Worm (Caenorhabditis elegans) whole organism, L2 larva: ENCODE results near the gene pmp-2.

Source experiments
- C34F6.9 ChIP-seq: fragments of 150-350 bp; optimal IDR thresholded peaks from 2 replicates; lab custom pipeline; 2014; ENCODE audit warnings: missing biosample characterization, missing genetic modification characterization
- F13H6.1 ChIP-seq: sonication (generic microtip); optimal IDR thresholded peaks from 2 replicates; lab custom pipeline; 2016; ENCODE audit warnings: missing genetic modification characterization, missing compliant biosample characterization
- R02D3.7 ChIP-seq: fragments of 150-350 bp; optimal IDR thresholded peaks from 2 replicates; lab custom pipeline; 2014; ENCODE audit warnings: missing biosample characterization, missing genetic modification characterization
- Y55F3AM.14 ChIP-seq: fragments of 200-800 bp; sonication (Bioruptor generic); optimal IDR thresholded peaks from 2 replicates; lab custom pipeline; 2018; ENCODE audit warnings: mild to moderate bottlenecking, missing genetic modification characterization, missing compliant biosample characterization
- ZK546.5 ChIP-seq: sonication (generic microtip); optimal IDR thresholded peaks from 2 replicates; lab custom pipeline; 2017; ENCODE audit warnings: missing biosample characterization, missing genetic modification characterization
- alr-1 ChIP-seq: fragments of 150-350 bp; optimal IDR thresholded peaks from 2 replicates; lab custom pipeline; 2014; ENCODE audit warnings: missing biosample characterization, missing genetic modification characterization
- aly-2 ChIP-seq: fragments of 150-350 bp; optimal IDR thresholded peaks from 2 replicates; lab custom pipeline; 2014; ENCODE audit warnings: missing biosample characterization, missing genetic modification characterization
- ama-1 ChIP-seq: fragments of 150-350 bp; optimal IDR thresholded peaks from 2 replicates; lab custom pipeline; 2018; ENCODE audit warnings: inconsistent platforms
- blmp-1 ChIP-seq: sonication (generic microtip); optimal IDR thresholded peaks from 2 replicates; lab custom pipeline; 2017; ENCODE audit warnings: missing genetic modification characterization, mild to moderate bottlenecking, missing compliant biosample characterization, antibody characterized with exemption, moderate library complexity; ENCODE audit not compliant: insufficient read depth
- ceh-16 ChIP-seq: fragments of 150-350 bp; optimal IDR thresholded peaks from 2 replicates; lab custom pipeline; 2014; ENCODE audit warnings: missing biosample characterization, missing genetic modification characterization
- ceh-82 ChIP-seq: fragments of 150-350 bp; optimal IDR thresholded peaks from 2 replicates; lab custom pipeline; 2014; ENCODE audit warnings: missing biosample characterization, missing genetic modification characterization
- crh-2 ChIP-seq: sonication (generic microtip); optimal IDR thresholded peaks from 2 replicates; lab custom pipeline; 2017; ENCODE audit warnings: missing biosample characterization, missing genetic modification characterization
- dmd-4 ChIP-seq: sonication (generic microtip); optimal IDR thresholded peaks from 2 replicates; lab custom pipeline; 2017; ENCODE audit warnings: missing biosample characterization, missing genetic modification characterization
- egl-27 ChIP-seq: sonication (generic microtip); optimal IDR thresholded peaks from 3 replicates; lab custom pipeline; 2017; ENCODE audit warnings: missing biosample characterization, missing genetic modification reagents, missing genetic modification characterization
- elt-1 ChIP-seq: fragments of 150-350 bp; optimal IDR thresholded peaks from 2 replicates; lab custom pipeline; 2014; ENCODE audit warnings: missing biosample characterization, missing genetic modification characterization
- elt-3 ChIP-seq: sonication (generic microtip); optimal IDR thresholded peaks from 2 replicates; lab custom pipeline; 2017; ENCODE audit warnings: missing biosample characterization, missing genetic modification characterization
- fos-1 ChIP-seq: fragments of 150-350 bp; optimal IDR thresholded peaks from 2 replicates; lab custom pipeline; 2014; ENCODE audit warnings: missing biosample characterization, missing genetic modification characterization
- gmeb-1 ChIP-seq: fragments of 150-350 bp; optimal IDR thresholded peaks from 2 replicates; lab custom pipeline; 2014; ENCODE audit warnings: missing biosample characterization, missing genetic modification characterization
- lin-11 ChIP-seq: fragments of 150-350 bp; sonication (generic microtip); optimal IDR thresholded peaks from 2 replicates; lab custom pipeline; 2014; ENCODE audit warnings: missing biosample characterization, missing genetic modification characterization, inconsistent platforms, mixed read lengths
- lin-13 ChIP-seq: fragments of 150-350 bp; optimal IDR thresholded peaks from 2 replicates; lab custom pipeline; 2014; ENCODE audit warnings: missing biosample characterization, missing genetic modification reagents, missing genetic modification characterization
- lin-39 ChIP-seq: fragments of 150-350 bp; optimal IDR thresholded peaks from 2 replicates; lab custom pipeline; 2014; ENCODE audit warnings: missing biosample characterization, missing genetic modification reagents, missing genetic modification characterization
- lsy-2 ChIP-seq, 2 experiments: fragments of 150-350 bp in 1 of 2; sonication (generic microtip) in 1 of 2; optimal IDR thresholded peaks; 2 replicates each; lab custom pipeline; 2014 to 2017; ENCODE audit warnings: missing biosample characterization in 2 of 2, missing genetic modification characterization in 2 of 2
- mab-5 ChIP-seq: fragments of 150-350 bp; optimal IDR thresholded peaks from 2 replicates; lab custom pipeline; 2014; ENCODE audit warnings: missing biosample characterization, missing genetic modification characterization
- mbf-1 ChIP-seq: sonication (generic microtip); optimal IDR thresholded peaks from 2 replicates; lab custom pipeline; 2017; ENCODE audit warnings: missing biosample characterization, missing genetic modification characterization
- mdl-1 ChIP-seq, 2 experiments: fragments of 150-350 bp in 1 of 2; sonication (generic microtip) in 1 of 2; optimal IDR thresholded peaks; 2 replicates each; lab custom pipeline; 2017; ENCODE audit warnings: missing biosample characterization in 2 of 2, missing genetic modification characterization in 2 of 2
- nhr-10 ChIP-seq: sonication (generic microtip); optimal IDR thresholded peaks from 2 replicates; lab custom pipeline; 2017; ENCODE audit warnings: missing biosample characterization, missing genetic modification characterization
- nhr-11 ChIP-seq: fragments of 150-350 bp; optimal IDR thresholded peaks from 2 replicates; lab custom pipeline; 2014; ENCODE audit warnings: missing biosample characterization, missing genetic modification characterization
- nhr-12 ChIP-seq: fragments of 150-350 bp; optimal IDR thresholded peaks from 2 replicates; lab custom pipeline; 2014; ENCODE audit warnings: missing biosample characterization, missing genetic modification characterization
- nhr-129 ChIP-seq: fragments of 150-350 bp; optimal IDR thresholded peaks from 2 replicates; lab custom pipeline; 2014; ENCODE audit warnings: missing biosample characterization, missing genetic modification characterization
- nhr-21 ChIP-seq: fragments of 150-350 bp; optimal IDR thresholded peaks from 2 replicates; lab custom pipeline; 2014; ENCODE audit warnings: missing biosample characterization, missing genetic modification characterization
- nhr-23 ChIP-seq: fragments of 150-350 bp; optimal IDR thresholded peaks from 2 replicates; lab custom pipeline; 2014; ENCODE audit warnings: missing biosample characterization, missing genetic modification reagents, missing genetic modification characterization
- nhr-237 ChIP-seq: fragments of 150-350 bp; optimal IDR thresholded peaks from 2 replicates; lab custom pipeline; 2014; ENCODE audit warnings: missing biosample characterization, missing genetic modification characterization
- nhr-25 ChIP-seq: fragments of 150-350 bp; sonication (generic microtip); optimal IDR thresholded peaks from 3 replicates; lab custom pipeline; 2014; ENCODE audit warnings: missing biosample characterization, missing genetic modification characterization
- nhr-6 ChIP-seq: fragments of 150-350 bp; optimal IDR thresholded peaks from 2 replicates; lab custom pipeline; 2014; ENCODE audit warnings: missing biosample characterization, missing genetic modification characterization
- nhr-77 ChIP-seq: fragments of 150-350 bp; optimal IDR thresholded peaks from 2 replicates; lab custom pipeline; 2014; ENCODE audit warnings: missing biosample characterization, missing genetic modification characterization
- peb-1 ChIP-seq: fragments of 150-350 bp; optimal IDR thresholded peaks from 2 replicates; lab custom pipeline; 2014; ENCODE audit warnings: missing biosample characterization, missing genetic modification characterization
- sem-4 ChIP-seq: fragments of 150-350 bp; optimal IDR thresholded peaks from 2 replicates; lab custom pipeline; 2014; ENCODE audit warnings: missing biosample characterization, missing genetic modification reagents, missing genetic modification characterization
- skn-1 ChIP-seq: sonication (generic microtip); optimal IDR thresholded peaks from 2 replicates; lab custom pipeline; 2017; ENCODE audit warnings: missing biosample characterization, missing genetic modification characterization
- sma-3 ChIP-seq: sonication (generic microtip); optimal IDR thresholded peaks from 2 replicates; lab custom pipeline; 2016; ENCODE audit warnings: missing genetic modification reagents, missing genetic modification characterization, missing compliant biosample characterization
- sma-9 ChIP-seq, 2 experiments: fragments of 150-350 bp in 1 of 2; sonication (generic microtip) in 1 of 2; optimal IDR thresholded peaks; 2 replicates each; lab custom pipeline; 2014 to 2016; ENCODE audit warnings: missing genetic modification characterization in 2 of 2, mild to moderate bottlenecking in 1 of 2, missing biosample characterization in 1 of 2, missing compliant biosample characterization in 1 of 2, missing genetic modification reagents in 1 of 2, moderate library complexity in 1 of 2
- snpc-4 ChIP-seq: fragments of 150-350 bp; optimal IDR thresholded peaks from 2 replicates; lab custom pipeline; 2014; ENCODE audit warnings: missing biosample characterization, missing genetic modification characterization
- unc-39 ChIP-seq: fragments of 150-350 bp; optimal IDR thresholded peaks from 2 replicates; lab custom pipeline; 2014; ENCODE audit warnings: missing biosample characterization, missing genetic modification characterization
- unc-55 ChIP-seq: fragments of 150-350 bp; sonication (generic microtip); optimal IDR thresholded peaks from 3 replicates; lab custom pipeline; 2014; ENCODE audit warnings: missing biosample characterization, missing genetic modification reagents, missing genetic modification characterization
- unc-62 ChIP-seq: fragments of 150-350 bp; optimal IDR thresholded peaks from 2 replicates; lab custom pipeline; 2014; ENCODE audit warnings: missing biosample characterization, missing genetic modification reagents, missing genetic modification characterization
- zag-1 ChIP-seq: fragments of 150-350 bp; optimal IDR thresholded peaks from 2 replicates; lab custom pipeline; 2014; ENCODE audit warnings: missing biosample characterization, missing genetic modification characterization
- ztf-1 ChIP-seq: fragments of 200-800 bp; sonication (Bioruptor generic); conservative IDR thresholded peaks from 2 replicates; pipeline ENCODE4 v1.3.6; 2022; ENCODE audit warnings: missing genetic modification characterization, missing compliant biosample characterization
- ztf-11 ChIP-seq: sonication (generic microtip); optimal IDR thresholded peaks from 2 replicates; lab custom pipeline; 2017; ENCODE audit warnings: missing biosample characterization, missing genetic modification characterization
- ztf-4 ChIP-seq: fragments of 150-350 bp; optimal IDR thresholded peaks from 2 replicates; lab custom pipeline; 2014; ENCODE audit warnings: missing biosample characterization, missing genetic modification characterization

The pmp-2 gene

ce11 chrII:6915875-6916274, 28.3 kb upstream of the pmp-2 start, which contains the start of gene B0252.8:
Gene B0252.8, plus strand, starts transcription at chrII:6916166.
- TF ChIP-seq lin-39 (no peak), unc-55 (GFP tag; lab: Kevin White, UChicago) (peak; percentile 52), C34F6.9 (tag; lab: Kevin White, UChicago) (peak; percentile 2), ama-1 (no peak), mab-5 (peak; percentile 1), nhr-12 (tag; lab: Kevin White, UChicago) (no peak)

- TF ChIP-seq nhr-11 (tag; lab: Kevin White, UChicago) (no peak), peb-1 (tag; lab: Kevin White, UChicago) (no peak), skn-1 (tag; lab: Kevin White, UChicago) (no peak), ZK546.5 (tag; lab: Kevin White, UChicago) (no peak), mdl-1 (tag; optimal IDR thresholded peaks at IDR 0.05; lab: Kevin White, UChicago) (no peak), ztf-11 (no peak), nhr-21 (tag; lab: Kevin White, UChicago) (peak; percentile 56), zag-1 (no peak), nhr-25 (tag; lab: Kevin White, UChicago) (no peak), ztf-1 (GFP tag; lab: Robert Waterston, UW) (no peak), mbf-1 (no peak), mab-5 (no peak), unc-62 (GFP tag; lab: Kevin White, UChicago) (no peak), ztf-4 (no peak), ceh-16 (no peak), nhr-237 (tag; lab: Kevin White, UChicago) (no peak), aly-2 (tag; lab: Kevin White, UChicago) (no peak), nhr-6 (tag; lab: Kevin White, UChicago) (peak; percentile 57), F13H6.1 (tag; lab: Kevin White, UChicago) (peak; percentile 77), nhr-23 (tag; lab: Kevin White, UChicago) (no peak), egl-27 (tag; lab: Kevin White, UChicago) (no peak), lin-13 (GFP tag; lab: Kevin White, UChicago) (peak; percentile 65), nhr-12 (tag; lab: Kevin White, UChicago) (no peak), Y55F3AM.14 (GFP tag; lab: Kevin White, UChicago) (no peak), blmp-1 (peak; percentile 7), sma-9 (GFP tag; optimal IDR thresholded peaks at IDR 0.05; lab: Kevin White, UChicago) (peak; percentile 96), sma-9 (tag; optimal IDR thresholded peaks at IDR 0.05; lab: Kevin White, UChicago) (no peak), C34F6.9 (tag; lab: Kevin White, UChicago) (peak; percentile 59), elt-3 (tag; lab: Kevin White, UChicago) (no peak), fos-1 (tag; lab: Kevin White, UChicago) (no peak), lin-39 (no peak), dmd-4 (tag; lab: Kevin White, UChicago) (no peak), ama-1 (no peak), unc-55 (GFP tag; lab: Kevin White, UChicago) (peak; percentile 70), nhr-129 (tag; lab: Kevin White, UChicago) (peak; percentile 27), unc-39 (no peak), crh-2 (tag; lab: Kevin White, UChicago) (peak; percentile 50), snpc-4 (tag; lab: Kevin White, UChicago) (peak; percentile 49), sem-4 (tag; lab: Kevin White, UChicago) (no peak), R02D3.7 (no peak), gmeb-1 (tag; lab: Kevin White, UChicago) (peak; percentile 94), lsy-2 (tag; optimal IDR thresholded peaks at IDR 0.05; lab: Kevin White, UChicago) (peak; percentile 70 to 81), alr-1 (no peak), nhr-77 (tag; lab: Kevin White, UChicago) (no peak), nhr-10 (tag; lab: Kevin White, UChicago) (no peak), lin-11 (tag; lab: Kevin White, UChicago) (no peak), elt-1 (tag; lab: Kevin White, UChicago) (no peak), sma-3 (peak; percentile 86), ceh-82 (tag; lab: Kevin White, UChicago) (no peak)
Observed at ce11 chrII:6913309-6913708, 25.7 kb upstream of the pmp-2 start, which contains the start of gene cyn-10. Gene cyn-10, minus strand, starts transcription at chrII:6913365.
